Worm (Caenorhabditis elegans): ENCODE measurements around the gene F57G12.2.

- TF ChIP-seq egl-27 (tag; optimal IDR thresholded peaks at IDR 0.05) (no peak), elt-3 (tag; optimal IDR thresholded peaks at IDR 0.05) (no peak), ZK546.5 (tag; optimal IDR thresholded peaks at IDR 0.05) (no peak), nhr-77 (tag; optimal IDR thresholded peaks at IDR 0.05) (no peak), nhr-237 (tag; optimal IDR thresholded peaks at IDR 0.05) (no peak)
Measured at ce11 chrX:12172482-12173134, 12.8 kb upstream of the F57G12.2 start.

All from whole organism, L2 larva.